Fruit fly (Drosophila melanogaster): Measurements from ENCODE around the gene CG31706.

Gene CG31706

DNA sequence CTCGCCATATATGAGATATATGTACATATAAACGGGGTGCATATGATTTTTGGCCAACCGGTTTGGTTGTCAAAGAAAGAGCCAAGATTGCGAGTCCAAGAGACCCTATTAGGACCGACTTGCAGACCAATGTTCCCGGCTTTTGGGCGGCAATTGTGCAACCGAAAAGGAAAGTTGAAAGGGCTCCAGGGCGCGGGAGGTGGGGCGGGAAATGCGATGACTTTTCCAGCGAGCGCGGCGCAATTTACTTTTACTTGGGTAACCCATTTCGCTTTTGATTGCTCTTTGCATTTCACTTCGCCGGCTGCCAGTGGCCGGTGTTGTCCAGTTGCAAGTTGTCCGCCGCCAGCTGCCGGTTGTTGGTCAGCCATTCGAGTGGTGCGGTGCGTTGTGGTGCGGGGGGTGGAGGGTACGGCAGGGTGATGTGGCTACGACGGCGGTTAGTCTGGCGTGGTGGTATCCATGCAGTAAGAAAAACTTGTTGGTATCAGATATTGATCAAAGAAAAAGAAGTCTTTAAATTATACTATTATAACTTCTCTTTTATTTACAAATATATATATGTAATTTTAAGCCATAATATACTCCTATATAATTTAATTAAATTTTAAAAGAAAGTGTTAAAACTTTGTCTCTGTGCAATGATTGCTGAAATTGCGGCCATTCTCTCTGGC is 25.8 kb downstream of the CG31706 start:
- TF ChIP-seq dmrt93B (GFP tag; optimal IDR thresholded peaks at IDR 0.05) (peak; percentile 25), Abd-B (GFP tag; optimal IDR thresholded peaks at IDR 0.05) (no peak), HLH106 (tag; optimal IDR thresholded peaks at IDR 0.05) (peak; percentile 44), psq (GFP tag; optimal IDR thresholded peaks at IDR 0.05) (peak; percentile 41)

DNA sequence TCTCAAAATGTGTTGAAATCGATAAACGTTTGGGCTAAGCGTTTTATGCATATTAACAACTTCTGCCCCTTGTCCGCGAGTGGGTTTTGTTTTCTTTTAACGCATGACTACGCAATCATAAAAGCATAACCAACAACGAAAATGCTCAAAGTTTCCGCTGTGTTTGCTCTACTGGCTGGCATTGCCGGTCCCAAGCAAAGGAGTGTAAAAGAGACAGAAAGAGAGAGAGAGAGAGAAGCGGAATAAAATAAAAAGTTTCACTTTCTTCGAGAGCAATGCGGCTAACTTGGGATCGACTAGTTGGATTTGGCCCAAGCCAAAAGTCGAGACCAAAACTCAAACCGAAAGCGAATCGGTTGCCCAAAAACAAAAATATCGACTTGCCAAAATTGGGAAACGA is 28.2 kb downstream of the CG31706 start:
- TF ChIP-seq N (GFP tag; optimal IDR thresholded peaks at IDR 0.05) (no peak), sv (GFP tag; optimal IDR thresholded peaks at IDR 0.05) (no peak)

dm6 chr2L:11501427-11501968 is 29.4 kb downstream of the CG31706 start, which contains the start of gene spz4:
Gene spz4, plus strand, starts transcription at chr2L:11501715.
- no peak for TF ChIP-seq br (GFP tag; optimal IDR thresholded peaks at IDR 0.05)
- TF ChIP-seq lola (GFP tag; optimal IDR thresholded peaks at IDR 0.05): no peak

dm6 chr2L:11500649-11501048 is 30.2 kb downstream of the CG31706 start:
- TF ChIP-seq Dfd (GFP tag; optimal IDR thresholded peaks at IDR 0.05) (peak; percentile 7), sage (GFP tag; optimal IDR thresholded peaks at IDR 0.05) (no peak)

DNA sequence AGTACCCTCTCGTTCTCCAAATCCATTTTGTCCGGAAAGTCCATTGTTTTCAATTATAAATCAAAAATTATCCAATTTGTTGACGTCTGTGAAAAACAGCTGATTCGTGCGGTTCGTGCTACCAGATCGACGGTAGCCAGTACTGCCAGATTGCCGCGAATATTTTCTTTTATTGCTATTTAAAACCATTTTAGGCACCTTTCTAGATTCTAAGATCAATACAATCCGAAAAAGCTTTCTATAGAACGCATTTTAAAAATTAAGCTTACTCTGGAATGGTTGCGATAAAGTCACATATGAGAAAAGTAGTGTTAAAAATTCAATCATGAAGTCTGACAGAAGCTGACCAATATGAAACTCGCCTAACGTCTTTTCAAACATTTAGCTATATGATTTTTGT is 32.0 kb downstream of the CG31706 start, which contains the start of gene Cog8:
TSS of gene Cog8 (minus strand) at position 110 of the 400 bp plus-strand sequence.
- TF ChIP-seq Myc (optimal IDR thresholded peaks at IDR 0.05) (no peak), Abd-B (GFP tag; optimal IDR thresholded peaks at IDR 0.05) (no peak), sage (GFP tag; optimal IDR thresholded peaks at IDR 0.05) (no peak), Hr78 (GFP tag; optimal IDR thresholded peaks at IDR 0.05) (no peak), jim (GFP tag; optimal IDR thresholded peaks at IDR 0.05) (no peak), dl (GFP tag; optimal IDR thresholded peaks at IDR 0.05; ENCODE audit: insufficient read depth in 1 of 2, partially characterized antibody in 2 of 2) (no peak), sv (GFP tag; optimal IDR thresholded peaks at IDR 0.05) (peak; percentile 43), Vsx2 (GFP tag; optimal IDR thresholded peaks at IDR 0.05; ENCODE audit: partially characterized antibody) (no peak), CrebA (GFP tag; optimal IDR thresholded peaks at IDR 0.05; ENCODE audit: borderline replicate concordance) (no peak), Mio (GFP tag; optimal IDR thresholded peaks at IDR 0.05) (no peak), Sp1 (GFP tag; optimal IDR thresholded peaks at IDR 0.05) (no peak), lola (GFP tag; optimal IDR thresholded peaks at IDR 0.05) (no peak), usp (GFP tag; optimal IDR thresholded peaks at IDR 0.05) (no peak), dsf (GFP tag; optimal IDR thresholded peaks at IDR 0.05; ENCODE audit: borderline replicate concordance) (no peak), HLH106 (tag; optimal IDR thresholded peaks at IDR 0.05) (peak; percentile 38), tai (GFP tag; optimal IDR thresholded peaks at IDR 0.05) (peak; percentile 67), fru (GFP tag; optimal IDR thresholded peaks at IDR 0.05) (peak; percentile 42), CG32264 (GFP tag; optimal IDR thresholded peaks at IDR 0.05) (no peak), Dfd (GFP tag; optimal IDR thresholded peaks at IDR 0.05) (no peak), h (GFP tag; optimal IDR thresholded peaks at IDR 0.05) (peak; percentile 34), dmrt93B (GFP tag; optimal IDR thresholded peaks at IDR 0.05) (no peak), foxo (GFP tag; optimal IDR thresholded peaks at IDR 0.05) (peak in 1 of 2 experiments; percentile 71), OdsH (GFP tag; optimal IDR thresholded peaks at IDR 0.05) (peak; percentile 33), brk (GFP tag; optimal IDR thresholded peaks at IDR 0.05) (no peak), ey (GFP tag; optimal IDR thresholded peaks at IDR 0.05) (peak; percentile 59), CG9705 (GFP tag; optimal IDR thresholded peaks at IDR 0.05) (no peak), N (GFP tag; optimal IDR thresholded peaks at IDR 0.05) (no peak), Hnf4 (GFP tag; optimal IDR thresholded peaks at IDR 0.05) (no peak), Rel (GFP tag; optimal IDR thresholded peaks at IDR 0.05) (no peak), Rel (tag; optimal IDR thresholded peaks at IDR 0.05) (no peak), Jra (GFP tag; optimal IDR thresholded peaks at IDR 0.05) (no peak), pan (optimal IDR thresholded peaks at IDR 0.05) (no peak), rgr (GFP tag; optimal IDR thresholded peaks at IDR 0.05) (peak; percentile 66), psq (GFP tag; optimal IDR thresholded peaks at IDR 0.05) (peak; percentile 24), woc (GFP tag; optimal IDR thresholded peaks at IDR 0.05) (no peak), Dif (GFP tag; optimal IDR thresholded peaks at IDR 0.05; ENCODE audit: partially characterized antibody) (no peak), Hr83 (GFP tag; optimal IDR thresholded peaks at IDR 0.05; ENCODE audit: poor library complexity, severe bottlenecking) (no peak), br (GFP tag; optimal IDR thresholded peaks at IDR 0.05) (peak; percentile 8), GATAd (GFP tag; optimal IDR thresholded peaks at IDR 0.05) (no peak)
